Worm (Caenorhabditis elegans): ENCODE data around the gene F44E7.4.

The F44E7.4 gene

DNA sequence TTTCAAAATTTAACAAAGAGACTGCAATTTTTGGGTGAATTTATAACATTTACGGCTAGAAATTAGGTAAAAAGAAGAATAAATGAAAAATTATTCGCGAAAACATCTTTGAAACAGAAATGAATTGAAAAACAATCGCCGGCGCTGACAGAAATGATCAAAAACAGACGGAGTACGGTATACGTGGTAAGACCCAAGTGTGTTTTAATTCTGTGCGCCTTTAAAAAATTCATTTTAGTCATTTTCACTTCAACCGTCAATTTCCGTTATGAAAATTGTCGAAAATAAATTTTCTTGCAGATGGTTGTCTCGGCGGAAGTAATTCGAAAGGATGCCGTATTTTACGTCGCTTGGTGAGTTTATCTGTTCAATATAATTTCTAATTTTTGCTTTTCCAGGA is 20.6 kb downstream of the F44E7.4 start, which contains the start of gene C53A3.3:
C53A3.3 (plus strand) TSS at position 301 of the 400 bp plus-strand sequence.
- TF ChIP-seq odd-2 (tag; optimal IDR thresholded peaks at IDR 0.05) (no peak), npax-4 (tag; optimal IDR thresholded peaks at IDR 0.05) (no peak), dmd-4 (tag; optimal IDR thresholded peaks at IDR 0.05; ENCODE audit: borderline replicate concordance) (no peak), ceh-22 (tag; optimal IDR thresholded peaks at IDR 0.05) (no peak), unc-86 (tag; optimal IDR thresholded peaks at IDR 0.05) (no peak), pha-2 (tag; optimal IDR thresholded peaks at IDR 0.05) (no peak), ceh-24 (tag; optimal IDR thresholded peaks at IDR 0.05) (no peak), fax-1 (tag; optimal IDR thresholded peaks at IDR 0.05) (no peak), unc-42 (tag; optimal IDR thresholded peaks at IDR 0.05) (no peak), hlh-8 (tag; optimal IDR thresholded peaks at IDR 0.05) (no peak), pag-3 (tag; optimal IDR thresholded peaks at IDR 0.05; ENCODE audit: borderline replicate concordance) (no peak)

DNA sequence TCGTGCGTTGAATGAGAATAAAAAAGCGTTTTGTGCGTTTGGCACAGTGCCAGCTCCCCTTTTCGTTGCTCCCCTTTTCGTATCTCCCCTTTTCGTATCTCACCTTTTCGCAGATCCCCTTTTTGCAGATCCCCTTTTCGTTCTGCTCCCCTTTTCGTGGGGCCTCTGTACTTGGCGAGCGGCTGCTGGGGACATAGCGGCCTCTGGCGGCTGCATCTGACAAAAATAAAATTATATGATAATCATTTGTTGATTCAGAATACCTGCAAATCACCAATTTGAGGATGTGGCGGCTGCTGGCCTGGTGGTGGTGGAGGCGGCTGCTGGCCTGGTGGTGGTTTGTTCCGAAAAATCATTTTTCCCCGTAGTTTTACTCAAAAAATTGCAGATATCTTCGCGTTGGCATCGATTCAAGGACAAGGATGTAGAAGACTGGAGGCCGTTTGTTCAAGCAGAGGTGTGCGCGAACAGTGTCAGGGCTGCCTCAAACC is 21.5 kb downstream of the F44E7.4 start, which contains the start of gene K09H11.11:
K09H11.11 (minus strand) TSS at position 51 of the 491 bp plus-strand sequence.
- TF ChIP-seq ceh-31 (tag; optimal IDR thresholded peaks at IDR 0.05), result peak; percentile 15

DNA sequence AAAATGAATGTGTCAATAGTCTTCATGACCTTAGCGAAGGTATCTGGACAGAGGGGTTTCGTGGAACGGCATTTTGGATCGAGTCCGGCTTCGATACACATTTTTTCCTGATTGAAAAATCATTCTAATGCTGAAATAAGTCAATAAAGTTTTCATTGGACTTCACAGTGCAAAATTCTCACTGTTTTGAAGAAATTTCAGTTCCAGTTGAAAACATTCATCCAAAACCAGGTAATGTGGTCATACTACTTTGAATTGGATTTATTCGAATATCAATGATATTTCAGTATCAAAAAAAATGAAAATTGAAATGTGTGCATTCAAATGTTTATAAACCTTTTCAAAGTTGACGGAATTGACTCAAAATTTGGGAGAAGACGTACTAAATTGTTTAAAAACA is 23.3 kb downstream of the F44E7.4 start, which contains the start of gene pgph-1:
pgph-1 (minus strand) TSS at position 101 of the 400 bp plus-strand sequence.
- TF ChIP-seq ceh-14 (tag; optimal IDR thresholded peaks at IDR 0.05) (no peak), sox-4 (tag; optimal IDR thresholded peaks at IDR 0.05) (no peak), lim-6 (tag; optimal IDR thresholded peaks at IDR 0.05) (no peak), ztf-16 (tag; optimal IDR thresholded peaks at IDR 0.05) (no peak), ref-2 (tag; optimal IDR thresholded peaks at IDR 0.05) (no peak), unc-42 (tag; optimal IDR thresholded peaks at IDR 0.05) (no peak), Y22D7AL.16 (tag; optimal IDR thresholded peaks at IDR 0.05) (no peak), che-1 (tag; optimal IDR thresholded peaks at IDR 0.05) (no peak), elt-4 (tag; optimal IDR thresholded peaks at IDR 0.05) (no peak), syd-9 (tag; optimal IDR thresholded peaks at IDR 0.05) (no peak), nhr-11 (tag; optimal IDR thresholded peaks at IDR 0.05) (no peak), ets-4 (tag; optimal IDR thresholded peaks at IDR 0.05) (no peak), pros-1 (tag; optimal IDR thresholded peaks at IDR 0.05) (no peak)

DNA sequence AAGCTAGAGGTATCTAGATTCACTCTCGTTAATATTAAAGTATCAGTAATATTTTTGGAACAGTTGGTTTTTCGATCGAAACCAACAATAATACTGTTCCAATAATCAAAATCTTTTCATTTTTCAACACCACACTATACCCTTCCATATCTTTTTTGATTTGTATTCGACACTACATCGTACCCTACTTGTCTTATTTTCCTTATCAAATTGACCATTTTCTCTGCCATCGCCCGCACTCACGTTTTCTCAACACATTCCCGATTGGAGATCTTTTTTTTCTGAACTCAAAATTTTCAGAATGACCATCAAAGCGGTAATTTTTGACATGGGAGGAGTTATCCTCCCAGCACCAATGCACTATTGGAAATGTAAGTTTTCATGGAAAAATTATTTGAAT is 29.2 kb downstream of the F44E7.4 start, which contains the start of gene acds-10:
acds-10 (plus strand) TSS at position 301 of the 400 bp plus-strand sequence.
- no peak for TF ChIP-seq hlh-8 (tag; optimal IDR thresholded peaks at IDR 0.05)
- no peak for TF ChIP-seq ets-4 (tag; optimal IDR thresholded peaks at IDR 0.05)
- no peak for TF ChIP-seq gmeb-2 (tag; optimal IDR thresholded peaks at IDR 0.05)
- no peak for TF ChIP-seq C38D4.7 (GFP tag; optimal IDR thresholded peaks at IDR 0.05)
- no peak for TF ChIP-seq nfya-1 (tag; optimal IDR thresholded peaks at IDR 0.05)
- no peak for TF ChIP-seq fax-1 (tag; optimal IDR thresholded peaks at IDR 0.05)
- TF ChIP-seq ceh-24 (tag; optimal IDR thresholded peaks at IDR 0.05), result no peak
- no peak for TF ChIP-seq hlh-15 (tag; optimal IDR thresholded peaks at IDR 0.05)
- no peak for TF ChIP-seq ceh-31 (tag; optimal IDR thresholded peaks at IDR 0.05)

DNA sequence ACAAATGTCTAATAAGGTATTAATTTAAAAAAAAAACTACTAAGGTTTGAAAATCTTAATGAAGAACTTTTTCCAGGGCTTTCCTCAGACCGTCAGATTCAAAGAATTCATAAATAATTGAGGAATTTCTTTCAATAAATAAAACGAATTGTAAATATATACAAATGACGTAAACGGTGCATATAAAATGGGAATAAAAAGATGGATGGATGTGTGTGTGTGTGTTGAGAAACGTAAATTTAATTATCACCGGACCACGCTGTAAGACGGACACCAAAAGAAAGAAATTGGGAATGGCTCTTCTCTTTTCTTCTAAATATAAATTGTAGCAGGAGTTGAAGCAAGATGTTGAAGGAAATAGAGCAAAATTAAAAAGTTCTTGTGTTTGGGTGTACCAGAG is 30.5 kb downstream of the F44E7.4 start:
- TF ChIP-seq ahr-1 (tag; optimal IDR thresholded peaks at IDR 0.05), result no peak
- TF ChIP-seq pqm-1 (tag; optimal IDR thresholded peaks at IDR 0.05), result no peak
- no peak for TF ChIP-seq unc-42 (tag; optimal IDR thresholded peaks at IDR 0.05)
- TF ChIP-seq K09A11.1 (tag; optimal IDR thresholded peaks at IDR 0.05; ENCODE audit: insufficient read depth), result no peak
- no peak for TF ChIP-seq unc-55 (GFP tag; optimal IDR thresholded peaks at IDR 0.05)
- TF ChIP-seq ets-4 (tag; optimal IDR thresholded peaks at IDR 0.05), result no peak
- TF ChIP-seq odd-2 (tag; optimal IDR thresholded peaks at IDR 0.05), result no peak
- no peak for TF ChIP-seq npax-4 (tag; optimal IDR thresholded peaks at IDR 0.05)
- TF ChIP-seq hlh-8 (tag; optimal IDR thresholded peaks at IDR 0.05), result no peak
- TF ChIP-seq elt-4 (tag; optimal IDR thresholded peaks at IDR 0.05), result no peak
- TF ChIP-seq madf-2 (tag; optimal IDR thresholded peaks at IDR 0.05), result no peak
- no peak for TF ChIP-seq hlh-30 (tag; optimal IDR thresholded peaks at IDR 0.05; ENCODE audit: insufficient read depth)
- no peak for TF ChIP-seq ceh-45 (GFP tag; IDR thresholded peaks at IDR 0.05)
- no peak for TF ChIP-seq ceh-6 (GFP tag; optimal IDR thresholded peaks at IDR 0.05)
- TF ChIP-seq hlh-6 (tag; optimal IDR thresholded peaks at IDR 0.05), result no peak
- TF ChIP-seq dve-1 (tag; optimal IDR thresholded peaks at IDR 0.05), result no peak

Data from whole organism, late embryonic.